Fruit fly (Drosophila melanogaster) whole organism: ENCODE measurements around the gene Prosbeta2.

ENCODE experiments used
- CG8478 ChIP-seq: fragments of >200 bp; optimal IDR thresholded peaks from 2 replicates; lab custom pipeline; 2018; ENCODE audit warnings: inconsistent platforms
- EcR ChIP-seq, 2 experiments: fragments of >200 bp; optimal IDR thresholded peaks; 2 replicates each; lab custom pipeline; 2017; ENCODE audit warnings: missing biosample characterization in 2 of 2, missing genetic modification characterization in 2 of 2, missing genetic modification reagents in 2 of 2
- pan ChIP-seq: fragments of >200 bp; optimal IDR thresholded peaks from 2 replicates; lab custom pipeline; 2017
- psq ChIP-seq: fragments of >200 bp; optimal IDR thresholded peaks from 2 replicates; lab custom pipeline; 2017

DNA sequence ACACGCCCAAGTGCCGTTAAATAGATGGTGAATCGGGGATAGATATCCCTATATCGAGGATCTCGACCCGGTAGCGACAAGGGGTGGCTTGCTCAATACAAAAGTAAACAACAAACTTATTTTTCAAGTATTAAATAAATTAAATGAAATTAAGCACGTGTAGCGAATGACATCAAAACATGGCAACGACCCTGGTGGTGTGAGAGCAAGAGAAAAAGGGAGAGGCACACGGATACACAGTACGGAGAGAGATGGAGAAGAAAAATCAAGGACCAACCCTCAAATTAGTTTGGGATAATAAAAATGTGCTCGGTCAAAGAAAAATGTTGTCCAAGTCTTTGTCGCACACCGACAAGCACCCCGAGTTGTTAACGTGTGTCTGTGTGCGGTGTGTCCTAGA, 21.3 kb downstream of the Prosbeta2 start:
- TF ChIP-seq CG8478 (lab: Kevin White, UChicago), result no peak
- TF ChIP-seq psq (lab: Kevin White, UChicago), result no peak
- TF ChIP-seq pan (lab: Kevin White, UChicago), result no peak
- no peak for TF ChIP-seq EcR (GFP tag; optimal IDR thresholded peaks at IDR 0.05; lab: Kevin White, UChicago)
